Fruit fly (Drosophila melanogaster): ENCODE data around the gene mnd.

DNA sequence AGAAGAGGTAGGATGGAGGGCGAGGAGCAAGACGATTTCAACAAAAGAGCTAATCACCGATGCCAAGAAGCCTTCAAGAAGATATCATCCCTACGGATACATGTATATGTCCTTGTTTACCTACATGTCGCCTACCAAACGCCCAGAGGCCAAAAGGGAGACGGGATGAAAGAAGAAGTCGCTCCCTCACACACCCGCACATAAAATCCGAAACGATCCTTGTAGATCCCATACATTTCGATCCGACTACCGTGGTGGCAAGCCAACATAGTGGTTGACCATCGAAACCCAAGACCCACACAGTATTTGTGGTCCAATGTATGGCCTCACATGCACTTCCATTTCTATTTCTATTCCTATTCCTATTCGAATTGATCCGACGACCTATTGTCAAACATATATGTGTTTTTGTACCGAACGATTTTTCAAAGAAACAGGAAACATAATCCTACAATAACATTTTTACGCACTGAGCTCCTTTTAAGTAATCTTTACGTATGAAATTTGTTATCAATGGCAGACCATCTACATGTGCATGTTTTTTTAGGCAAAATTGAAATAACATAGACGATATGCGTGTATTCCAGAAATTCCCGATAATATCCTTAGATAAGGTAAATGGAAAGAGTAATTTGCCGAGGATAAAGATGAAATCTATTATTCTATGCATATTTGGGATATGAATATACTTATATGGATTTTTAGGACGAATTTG is 26.1 kb upstream of the mnd start:
- no peak for TF ChIP-seq psq (GFP tag; optimal IDR thresholded peaks at IDR 0.05)
- TF ChIP-seq Hr78 (GFP tag; optimal IDR thresholded peaks at IDR 0.05): no peak
- TF ChIP-seq woc (GFP tag; optimal IDR thresholded peaks at IDR 0.05): no peak
- no peak for TF ChIP-seq Hr83 (GFP tag; optimal IDR thresholded peaks at IDR 0.05; ENCODE audit: poor library complexity, severe bottlenecking)
- no peak for TF ChIP-seq dsf (GFP tag; optimal IDR thresholded peaks at IDR 0.05; ENCODE audit: borderline replicate concordance)
- TF ChIP-seq GATAd (GFP tag; optimal IDR thresholded peaks at IDR 0.05): no peak
- TF ChIP-seq Dfd (GFP tag; optimal IDR thresholded peaks at IDR 0.05): no peak
- TF ChIP-seq sage (GFP tag; optimal IDR thresholded peaks at IDR 0.05): no peak
- TF ChIP-seq CrebA (GFP tag; optimal IDR thresholded peaks at IDR 0.05; ENCODE audit: borderline replicate concordance): no peak
